Worm (Caenorhabditis elegans) whole organism, L4/young adult: ENCODE results near the gene Y25C1A.13.
"Not testable (repeated sequence)": the region's sequence is repeated elsewhere in the genome, so short reads cannot be mapped to it uniquely, and the experiment has no call there.

Experiments
- W03F9.2 ChIP-seq: fragments of 150-350 bp; optimal IDR thresholded peaks from 2 replicates; lab custom pipeline; 2014; ENCODE audit warnings: missing biosample characterization, missing genetic modification characterization
- dao-5 ChIP-seq: sonication (generic microtip); optimal IDR thresholded peaks from 2 replicates; lab custom pipeline; 2016; ENCODE audit warnings: missing genotype, missing genetic modification characterization, moderate library complexity, missing compliant biosample characterization
- him-1 ChIP-seq: sonication (generic microtip); optimal IDR thresholded peaks from 2 replicates; lab custom pipeline; 2016; ENCODE audit warnings: missing genotype, missing genetic modification reagents, missing genetic modification characterization, missing compliant biosample characterization

Gene Y25C1A.13

ce11 chrII:3126741-3127140 lies 15.7 kb upstream of the Y25C1A.13 start, which contains the start of gene ins-31:
Gene ins-31 (plus strand): TSS chrII:3127041.
- not testable (repeated sequence) for TF ChIP-seq him-1; W03F9.2; dao-5 (tag; lab: Kevin White, UChicago)

DNA sequence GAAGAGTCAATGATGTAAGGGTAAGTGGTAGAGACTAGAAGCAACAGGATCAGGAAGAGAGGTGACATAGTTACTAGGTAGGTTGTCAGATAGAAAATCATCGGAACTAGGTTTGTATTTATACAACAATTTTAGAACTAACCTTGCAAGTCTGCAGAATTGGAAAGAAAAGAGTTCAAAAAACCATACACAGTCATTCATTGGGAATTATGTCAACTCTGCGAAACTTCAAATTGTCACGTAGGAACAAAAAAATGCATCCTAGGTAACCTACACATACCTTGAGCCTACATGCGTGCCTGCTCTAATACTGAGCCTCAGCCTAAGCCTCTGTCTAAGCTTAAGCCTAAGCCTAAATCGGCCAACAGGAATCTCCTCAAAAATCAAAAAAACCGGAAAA lies 15.3 kb upstream of the Y25C1A.13 start, which contains the start of gene ins-19:
ins-19 (minus strand) TSS at position 101 of the 400 bp plus-strand sequence.
- no peak for TF ChIP-seq dao-5 (tag; lab: Kevin White, UChicago)
- TF ChIP-seq W03F9.2, result no peak
- no peak for TF ChIP-seq him-1

ce11 chrII:3123206-3123605 lies 12.2 kb upstream of the Y25C1A.13 start, which contains the start of gene srh-71:
Gene srh-71 (plus strand): TSS chrII:3123506.
- TF ChIP-seq him-1 (no peak), W03F9.2 (no peak), dao-5 (tag; lab: Kevin White, UChicago) (no peak)

- no peak for TF ChIP-seq dao-5 (tag; lab: Kevin White, UChicago)
- no peak for TF ChIP-seq him-1
- TF ChIP-seq W03F9.2, result no peak
Observed at ce11 chrII:3118907-3119382, 7.9 kb upstream of the Y25C1A.13 start, which contains the start of gene T10D4.6. Gene T10D4.6 (plus strand): TSS chrII:3119332.

- no peak for TF ChIP-seq dao-5 (tag; lab: Kevin White, UChicago)
- no peak for TF ChIP-seq him-1
- TF ChIP-seq W03F9.2, result no peak
Observed at ce11 chrII:3117471-3117870, 6.4 kb upstream of the Y25C1A.13 start, which contains the start of gene T10D4.7. Gene T10D4.7 (plus strand): TSS chrII:3117771.

- TF ChIP-seq dao-5 (tag; lab: Kevin White, UChicago) (no peak), W03F9.2 (no peak), him-1 (no peak)
Observed at ce11 chrII:3113934-3114333, 2.9 kb upstream of the Y25C1A.13 start, which contains the start of gene clec-123. Gene clec-123 (plus strand): TSS chrII:3114234.

- TF ChIP-seq dao-5 (tag; lab: Kevin White, UChicago), result no peak
- TF ChIP-seq him-1, result no peak
- TF ChIP-seq W03F9.2, result no peak
Observed at ce11 chrII:3113289-3113688, 2.2 kb upstream of the Y25C1A.13 start.

ce11 chrII:3112313-3112712 lies 1.3 kb upstream of the Y25C1A.13 start, which contains the start of gene Y25C1A.2:
Gene Y25C1A.2 (plus strand): TSS chrII:3112613.
- TF ChIP-seq W03F9.2 (no peak), dao-5 (tag; lab: Kevin White, UChicago) (no peak), him-1 (no peak)

ce11 chrII:3110099-3110498 lies 948 bp downstream of the Y25C1A.13 start:
- TF ChIP-seq W03F9.2 (no peak), dao-5 (tag; lab: Kevin White, UChicago) (no peak), him-1 (no peak)

- TF ChIP-seq W03F9.2 (no peak), dao-5 (tag; lab: Kevin White, UChicago) (no peak), him-1 (no peak)
Observed at ce11 chrII:3109533-3109932, 1.5 kb downstream of the Y25C1A.13 start.

DNA sequence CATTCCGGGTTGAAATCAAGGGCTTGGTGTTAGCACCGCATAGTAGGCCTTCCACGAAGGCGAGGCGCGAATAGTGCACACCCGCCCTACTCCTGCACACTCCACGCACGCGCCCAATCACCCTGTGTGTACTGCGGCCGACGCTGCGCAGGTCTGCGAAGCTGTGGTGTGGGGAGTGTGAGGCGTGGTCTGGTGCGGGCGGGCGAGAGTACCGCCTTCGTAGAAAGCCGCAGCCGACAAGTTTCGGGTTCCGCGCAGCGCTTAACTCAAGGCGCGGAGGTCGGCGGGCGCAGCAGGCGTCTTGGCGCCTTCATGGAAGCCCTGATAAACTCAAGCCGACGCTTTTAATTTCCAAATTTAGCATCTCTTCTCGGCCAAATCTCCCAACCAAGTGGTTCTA lies 2.9 kb downstream of the Y25C1A.13 start:
- TF ChIP-seq him-1 (no peak), W03F9.2 (no peak), dao-5 (tag; lab: Kevin White, UChicago) (no peak)

DNA sequence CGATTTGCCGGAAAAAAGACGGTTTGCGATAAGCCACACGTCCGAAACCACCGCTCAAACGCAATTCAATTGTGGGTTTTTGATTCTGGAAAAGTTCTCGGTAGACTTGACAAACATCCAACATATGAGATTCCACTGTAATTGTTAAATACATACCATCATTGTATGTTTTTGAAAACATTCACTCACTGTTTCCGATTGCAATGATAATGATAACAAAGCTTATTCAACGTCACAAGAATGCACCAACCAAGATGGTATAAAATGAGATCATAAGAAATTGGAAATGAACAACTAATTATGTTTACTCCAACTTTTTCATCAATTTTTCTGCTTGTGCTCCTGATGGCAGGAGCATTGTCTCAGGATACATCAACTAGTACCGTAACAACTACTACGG lies 5.3 kb downstream of the Y25C1A.13 start, which contains the start of gene clec-122:
clec-122 (plus strand) TSS at position 301 of the 400 bp plus-strand sequence.
- no peak for TF ChIP-seq him-1
- TF ChIP-seq dao-5 (tag; lab: Kevin White, UChicago), result no peak
- no peak for TF ChIP-seq W03F9.2

ce11 chrII:3102018-3102417 lies 9.0 kb downstream of the Y25C1A.13 start, which contains the start of gene clec-121:
Gene clec-121 (plus strand): TSS chrII:3102318.
- TF ChIP-seq him-1 (no peak), W03F9.2 (no peak), dao-5 (tag; lab: Kevin White, UChicago) (no peak)

DNA sequence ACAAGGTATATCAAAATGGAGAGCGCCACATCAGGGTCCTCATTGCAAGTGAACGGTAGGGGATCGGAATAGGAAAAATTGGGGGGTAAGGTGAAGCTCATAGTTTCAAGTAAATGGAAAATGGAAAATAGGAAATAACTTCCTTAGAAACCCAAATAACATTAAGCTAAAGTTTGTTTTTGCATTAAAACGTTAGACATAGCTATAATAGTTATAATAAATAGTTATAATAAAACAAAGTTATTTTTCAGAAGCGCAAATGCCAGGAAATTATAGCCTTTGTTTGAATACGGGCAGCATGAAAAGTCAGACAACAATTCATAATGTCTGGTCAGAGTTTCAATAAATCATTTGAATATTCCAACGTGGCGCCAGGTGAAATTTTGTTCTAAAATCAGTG lies 10.5 kb downstream of the Y25C1A.13 start, which contains the start of gene srg-24:
srg-24 (minus strand) TSS at position 101 of the 400 bp plus-strand sequence.
- no peak for TF ChIP-seq W03F9.2
- no peak for TF ChIP-seq him-1
- no peak for TF ChIP-seq dao-5 (tag; lab: Kevin White, UChicago)

- TF ChIP-seq dao-5 (tag; lab: Kevin White, UChicago) (no peak), him-1 (no peak), W03F9.2 (no peak)
Observed at ce11 chrII:3096857-3097256, 14.2 kb downstream of the Y25C1A.13 start, which contains the start of gene Y25C1A.14. Gene Y25C1A.14 (minus strand): TSS chrII:3096957.
